Worm (Caenorhabditis elegans): ENCODE results near the gene F13B6.1.

DNA sequence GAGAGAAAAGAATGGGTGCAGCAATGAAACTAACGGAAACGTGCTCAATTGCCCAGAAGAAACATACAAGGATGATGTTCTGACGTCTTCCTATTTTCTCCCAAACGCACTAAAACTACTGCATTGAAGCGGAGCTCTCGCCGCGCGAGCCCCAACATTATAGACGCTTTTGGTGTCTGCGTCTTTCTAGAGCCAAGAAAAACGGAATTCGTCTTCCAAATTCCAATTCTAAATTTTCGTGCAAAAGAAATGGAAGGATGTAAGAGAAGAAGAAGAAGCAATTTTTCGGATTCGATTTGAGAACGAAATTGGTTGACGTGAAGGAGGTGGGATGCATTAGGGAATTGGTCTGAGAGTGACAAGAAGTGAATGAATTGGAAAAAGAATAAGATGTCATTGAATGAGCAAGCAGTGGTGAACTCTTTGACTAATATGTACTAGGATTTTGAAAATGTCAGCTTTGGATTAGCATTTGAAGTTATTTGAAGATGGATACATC, 2.6 kb upstream of the F13B6.1 start:
- TF ChIP-seq egrh-3 (GFP tag; IDR thresholded peaks at IDR 0.05) = no peak
- TF ChIP-seq unc-62 (GFP tag; optimal IDR thresholded peaks at IDR 0.05) = no peak
- no peak for TF ChIP-seq F49E8.2 (tag; optimal IDR thresholded peaks at IDR 0.05; ENCODE audit: insufficient read depth)
- TF ChIP-seq Y95B8A.8 (GFP tag; IDR thresholded peaks at IDR 0.05) = no peak
- TF ChIP-seq K11D2.4 (GFP tag; IDR thresholded peaks at IDR 0.05) = no peak
- no peak for TF ChIP-seq nfyb-1 (GFP tag; IDR thresholded peaks at IDR 0.05)
- no peak for TF ChIP-seq rpc-1 (optimal IDR thresholded peaks at IDR 0.05)
- no peak for TF ChIP-seq rpc-1 (tag; optimal IDR thresholded peaks at IDR 0.05)
- TF ChIP-seq snpc-4 (GFP tag; optimal IDR thresholded peaks at IDR 0.05) = no peak
- no peak for TF ChIP-seq snpc-4 (tag; optimal IDR thresholded peaks at IDR 0.05)
- no peak for TF ChIP-seq nfya-1 (tag; optimal IDR thresholded peaks at IDR 0.05; ENCODE audit: borderline replicate concordance, insufficient read depth)
- no peak for TF ChIP-seq B0019.2 (GFP tag; conservative IDR thresholded peaks at IDR 0.05)
- no peak for TF ChIP-seq ama-1 (optimal IDR thresholded peaks at IDR 0.05)
- TF ChIP-seq ama-1 (GFP tag; optimal IDR thresholded peaks at IDR 0.05) = no peak

Measured in whole organism, young adult.